Worm (Caenorhabditis elegans) whole organism, L2 larva: ENCODE data around the gene ZK632.10.

Experiments
- C34F6.9 ChIP-seq: fragments of 150-350 bp; optimal IDR thresholded peaks from 2 replicates; lab custom pipeline; 2014; ENCODE audit warnings: missing biosample characterization, missing genetic modification characterization
- F13H6.1 ChIP-seq: sonication (generic microtip); optimal IDR thresholded peaks from 2 replicates; lab custom pipeline; 2016; ENCODE audit warnings: missing genetic modification characterization, missing compliant biosample characterization
- R02D3.7 ChIP-seq: fragments of 150-350 bp; optimal IDR thresholded peaks from 2 replicates; lab custom pipeline; 2014; ENCODE audit warnings: missing biosample characterization, missing genetic modification characterization
- Y55F3AM.14 ChIP-seq: fragments of 200-800 bp; sonication (Bioruptor generic); optimal IDR thresholded peaks from 2 replicates; lab custom pipeline; 2018; ENCODE audit warnings: mild to moderate bottlenecking, missing genetic modification characterization, missing compliant biosample characterization
- ZK546.5 ChIP-seq: sonication (generic microtip); optimal IDR thresholded peaks from 2 replicates; lab custom pipeline; 2017; ENCODE audit warnings: missing biosample characterization, missing genetic modification characterization
- alr-1 ChIP-seq: fragments of 150-350 bp; optimal IDR thresholded peaks from 2 replicates; lab custom pipeline; 2014; ENCODE audit warnings: missing biosample characterization, missing genetic modification characterization
- aly-2 ChIP-seq: fragments of 150-350 bp; optimal IDR thresholded peaks from 2 replicates; lab custom pipeline; 2014; ENCODE audit warnings: missing biosample characterization, missing genetic modification characterization
- ama-1 ChIP-seq: fragments of 150-350 bp; optimal IDR thresholded peaks from 2 replicates; lab custom pipeline; 2018; ENCODE audit warnings: inconsistent platforms
- blmp-1 ChIP-seq: sonication (generic microtip); optimal IDR thresholded peaks from 2 replicates; lab custom pipeline; 2017; ENCODE audit warnings: missing genetic modification characterization, mild to moderate bottlenecking, missing compliant biosample characterization, antibody characterized with exemption, moderate library complexity; ENCODE audit not compliant: insufficient read depth
- ceh-16 ChIP-seq: fragments of 150-350 bp; optimal IDR thresholded peaks from 2 replicates; lab custom pipeline; 2014; ENCODE audit warnings: missing biosample characterization, missing genetic modification characterization
- ceh-82 ChIP-seq: fragments of 150-350 bp; optimal IDR thresholded peaks from 2 replicates; lab custom pipeline; 2014; ENCODE audit warnings: missing biosample characterization, missing genetic modification characterization
- crh-2 ChIP-seq: sonication (generic microtip); optimal IDR thresholded peaks from 2 replicates; lab custom pipeline; 2017; ENCODE audit warnings: missing biosample characterization, missing genetic modification characterization
- dmd-4 ChIP-seq: sonication (generic microtip); optimal IDR thresholded peaks from 2 replicates; lab custom pipeline; 2017; ENCODE audit warnings: missing biosample characterization, missing genetic modification characterization
- egl-27 ChIP-seq: sonication (generic microtip); optimal IDR thresholded peaks from 3 replicates; lab custom pipeline; 2017; ENCODE audit warnings: missing biosample characterization, missing genetic modification reagents, missing genetic modification characterization
- elt-1 ChIP-seq: fragments of 150-350 bp; optimal IDR thresholded peaks from 2 replicates; lab custom pipeline; 2014; ENCODE audit warnings: missing biosample characterization, missing genetic modification characterization
- elt-3 ChIP-seq: sonication (generic microtip); optimal IDR thresholded peaks from 2 replicates; lab custom pipeline; 2017; ENCODE audit warnings: missing biosample characterization, missing genetic modification characterization
- fos-1 ChIP-seq: fragments of 150-350 bp; optimal IDR thresholded peaks from 2 replicates; lab custom pipeline; 2014; ENCODE audit warnings: missing biosample characterization, missing genetic modification characterization
- gmeb-1 ChIP-seq: fragments of 150-350 bp; optimal IDR thresholded peaks from 2 replicates; lab custom pipeline; 2014; ENCODE audit warnings: missing biosample characterization, missing genetic modification characterization
- lin-11 ChIP-seq: fragments of 150-350 bp; sonication (generic microtip); optimal IDR thresholded peaks from 2 replicates; lab custom pipeline; 2014; ENCODE audit warnings: missing biosample characterization, missing genetic modification characterization, inconsistent platforms, mixed read lengths
- lin-13 ChIP-seq: fragments of 150-350 bp; optimal IDR thresholded peaks from 2 replicates; lab custom pipeline; 2014; ENCODE audit warnings: missing biosample characterization, missing genetic modification reagents, missing genetic modification characterization
- lin-39 ChIP-seq: fragments of 150-350 bp; optimal IDR thresholded peaks from 2 replicates; lab custom pipeline; 2014; ENCODE audit warnings: missing biosample characterization, missing genetic modification reagents, missing genetic modification characterization
- lsy-2 ChIP-seq, 2 experiments: fragments of 150-350 bp in 1 of 2; sonication (generic microtip) in 1 of 2; optimal IDR thresholded peaks; 2 replicates each; lab custom pipeline; 2014 to 2017; ENCODE audit warnings: missing biosample characterization in 2 of 2, missing genetic modification characterization in 2 of 2
- mab-5 ChIP-seq: fragments of 150-350 bp; optimal IDR thresholded peaks from 2 replicates; lab custom pipeline; 2014; ENCODE audit warnings: missing biosample characterization, missing genetic modification characterization
- mbf-1 ChIP-seq: sonication (generic microtip); optimal IDR thresholded peaks from 2 replicates; lab custom pipeline; 2017; ENCODE audit warnings: missing biosample characterization, missing genetic modification characterization
- mdl-1 ChIP-seq, 2 experiments: fragments of 150-350 bp in 1 of 2; sonication (generic microtip) in 1 of 2; optimal IDR thresholded peaks; 2 replicates each; lab custom pipeline; 2017; ENCODE audit warnings: missing biosample characterization in 2 of 2, missing genetic modification characterization in 2 of 2
- nhr-10 ChIP-seq: sonication (generic microtip); optimal IDR thresholded peaks from 2 replicates; lab custom pipeline; 2017; ENCODE audit warnings: missing biosample characterization, missing genetic modification characterization
- nhr-11 ChIP-seq: fragments of 150-350 bp; optimal IDR thresholded peaks from 2 replicates; lab custom pipeline; 2014; ENCODE audit warnings: missing biosample characterization, missing genetic modification characterization
- nhr-12 ChIP-seq: fragments of 150-350 bp; optimal IDR thresholded peaks from 2 replicates; lab custom pipeline; 2014; ENCODE audit warnings: missing biosample characterization, missing genetic modification characterization
- nhr-129 ChIP-seq: fragments of 150-350 bp; optimal IDR thresholded peaks from 2 replicates; lab custom pipeline; 2014; ENCODE audit warnings: missing biosample characterization, missing genetic modification characterization
- nhr-21 ChIP-seq: fragments of 150-350 bp; optimal IDR thresholded peaks from 2 replicates; lab custom pipeline; 2014; ENCODE audit warnings: missing biosample characterization, missing genetic modification characterization
- nhr-23 ChIP-seq: fragments of 150-350 bp; optimal IDR thresholded peaks from 2 replicates; lab custom pipeline; 2014; ENCODE audit warnings: missing biosample characterization, missing genetic modification reagents, missing genetic modification characterization
- nhr-237 ChIP-seq: fragments of 150-350 bp; optimal IDR thresholded peaks from 2 replicates; lab custom pipeline; 2014; ENCODE audit warnings: missing biosample characterization, missing genetic modification characterization
- nhr-25 ChIP-seq: fragments of 150-350 bp; sonication (generic microtip); optimal IDR thresholded peaks from 3 replicates; lab custom pipeline; 2014; ENCODE audit warnings: missing biosample characterization, missing genetic modification characterization
- nhr-6 ChIP-seq: fragments of 150-350 bp; optimal IDR thresholded peaks from 2 replicates; lab custom pipeline; 2014; ENCODE audit warnings: missing biosample characterization, missing genetic modification characterization
- nhr-77 ChIP-seq: fragments of 150-350 bp; optimal IDR thresholded peaks from 2 replicates; lab custom pipeline; 2014; ENCODE audit warnings: missing biosample characterization, missing genetic modification characterization
- peb-1 ChIP-seq: fragments of 150-350 bp; optimal IDR thresholded peaks from 2 replicates; lab custom pipeline; 2014; ENCODE audit warnings: missing biosample characterization, missing genetic modification characterization
- sem-4 ChIP-seq: fragments of 150-350 bp; optimal IDR thresholded peaks from 2 replicates; lab custom pipeline; 2014; ENCODE audit warnings: missing biosample characterization, missing genetic modification reagents, missing genetic modification characterization
- skn-1 ChIP-seq: sonication (generic microtip); optimal IDR thresholded peaks from 2 replicates; lab custom pipeline; 2017; ENCODE audit warnings: missing biosample characterization, missing genetic modification characterization
- sma-3 ChIP-seq: sonication (generic microtip); optimal IDR thresholded peaks from 2 replicates; lab custom pipeline; 2016; ENCODE audit warnings: missing genetic modification reagents, missing genetic modification characterization, missing compliant biosample characterization
- sma-9 ChIP-seq, 2 experiments: fragments of 150-350 bp in 1 of 2; sonication (generic microtip) in 1 of 2; optimal IDR thresholded peaks; 2 replicates each; lab custom pipeline; 2014 to 2016; ENCODE audit warnings: missing genetic modification characterization in 2 of 2, mild to moderate bottlenecking in 1 of 2, missing biosample characterization in 1 of 2, missing compliant biosample characterization in 1 of 2, missing genetic modification reagents in 1 of 2, moderate library complexity in 1 of 2
- snpc-4 ChIP-seq: fragments of 150-350 bp; optimal IDR thresholded peaks from 2 replicates; lab custom pipeline; 2014; ENCODE audit warnings: missing biosample characterization, missing genetic modification characterization
- unc-39 ChIP-seq: fragments of 150-350 bp; optimal IDR thresholded peaks from 2 replicates; lab custom pipeline; 2014; ENCODE audit warnings: missing biosample characterization, missing genetic modification characterization
- unc-55 ChIP-seq: fragments of 150-350 bp; sonication (generic microtip); optimal IDR thresholded peaks from 3 replicates; lab custom pipeline; 2014; ENCODE audit warnings: missing biosample characterization, missing genetic modification reagents, missing genetic modification characterization
- unc-62 ChIP-seq: fragments of 150-350 bp; optimal IDR thresholded peaks from 2 replicates; lab custom pipeline; 2014; ENCODE audit warnings: missing biosample characterization, missing genetic modification reagents, missing genetic modification characterization
- zag-1 ChIP-seq: fragments of 150-350 bp; optimal IDR thresholded peaks from 2 replicates; lab custom pipeline; 2014; ENCODE audit warnings: missing biosample characterization, missing genetic modification characterization
- ztf-1 ChIP-seq: fragments of 200-800 bp; sonication (Bioruptor generic); conservative IDR thresholded peaks from 2 replicates; pipeline ENCODE4 v1.3.6; 2022; ENCODE audit warnings: missing genetic modification characterization, missing compliant biosample characterization
- ztf-11 ChIP-seq: sonication (generic microtip); optimal IDR thresholded peaks from 2 replicates; lab custom pipeline; 2017; ENCODE audit warnings: missing biosample characterization, missing genetic modification characterization
- ztf-4 ChIP-seq: fragments of 150-350 bp; optimal IDR thresholded peaks from 2 replicates; lab custom pipeline; 2014; ENCODE audit warnings: missing biosample characterization, missing genetic modification characterization

ZK632.10 gene

DNA sequence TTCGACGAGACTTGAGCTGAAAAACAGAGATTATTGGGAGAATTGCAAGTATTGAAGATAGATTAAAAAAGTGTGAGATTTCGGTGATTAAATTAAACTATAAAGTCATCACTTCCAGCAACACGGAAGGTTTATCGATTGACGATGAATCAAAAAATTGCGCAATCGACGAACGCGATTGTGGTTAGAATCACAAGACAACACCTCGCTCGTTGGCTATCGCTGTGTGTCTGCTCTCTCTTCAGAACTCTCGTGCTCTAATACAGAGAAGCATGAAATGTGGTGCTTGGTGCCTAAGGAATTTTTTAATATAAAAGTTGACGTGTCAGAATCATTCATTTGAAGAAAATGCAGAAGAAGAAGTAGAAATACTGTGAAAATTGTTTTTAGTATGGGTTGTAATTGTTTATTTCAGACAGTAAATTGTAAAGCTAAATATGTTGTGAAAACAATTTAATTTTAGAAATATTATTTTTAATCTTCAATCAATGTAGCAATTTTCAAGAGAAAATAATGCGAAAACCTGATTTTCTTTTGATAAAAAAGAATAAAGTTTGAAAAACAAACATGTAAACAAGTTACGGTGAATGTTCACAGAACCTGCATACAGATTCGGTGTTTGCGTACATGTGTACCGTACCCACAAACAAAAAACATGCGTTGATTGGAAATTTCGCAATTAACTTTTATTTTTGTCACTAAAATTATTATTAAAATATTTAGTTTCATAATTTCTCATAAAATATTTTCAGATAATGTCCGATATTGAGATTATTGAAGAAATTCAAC is at the start of gene ZK632.10, which contains the start of gene ZK632.11:
TSS of gene ZK632.10 (minus strand) at position 560 of the 789 bp plus-strand sequence.
TSS of gene ZK632.11 (plus strand) at position 753 of the 789 bp plus-strand sequence.
- TF ChIP-seq sem-4 (tag; lab: Kevin White, UChicago) (no peak), nhr-6 (tag; lab: Kevin White, UChicago) (no peak), mab-5 (no peak), dmd-4 (tag; lab: Kevin White, UChicago) (no peak), R02D3.7 (tag; lab: Kevin White, UChicago) (no peak), ama-1 (lab: Kevin White, UChicago) (no peak), nhr-23 (tag; lab: Kevin White, UChicago) (no peak), aly-2 (no peak), ztf-11 (tag; lab: Kevin White, UChicago) (no peak), lsy-2 (tag; optimal IDR thresholded peaks at IDR 0.05; lab: Kevin White, UChicago) (peak; percentile 86 to 99), snpc-4 (tag; lab: Kevin White, UChicago) (no peak), peb-1 (no peak), ceh-82 (no peak), F13H6.1 (tag; lab: Kevin White, UChicago) (no peak), lin-13 (GFP tag; lab: Kevin White, UChicago) (peak; percentile 61), nhr-21 (no peak), unc-62 (GFP tag; lab: Kevin White, UChicago) (no peak), unc-39 (tag; lab: Kevin White, UChicago) (no peak), ztf-4 (tag; lab: Kevin White, UChicago) (peak; percentile 16), alr-1 (no peak), gmeb-1 (tag; lab: Kevin White, UChicago) (peak; percentile 25), elt-1 (no peak), nhr-11 (tag; lab: Kevin White, UChicago) (no peak), skn-1 (tag; lab: Kevin White, UChicago) (no peak), mbf-1 (tag; lab: Kevin White, UChicago) (no peak), egl-27 (tag; lab: Kevin White, UChicago) (peak; percentile 7), C34F6.9 (tag; lab: Kevin White, UChicago) (peak; percentile 81), nhr-25 (tag; lab: Kevin White, UChicago) (peak; percentile 9), nhr-237 (tag; lab: Kevin White, UChicago) (no peak), nhr-10 (tag; lab: Kevin White, UChicago) (no peak), nhr-77 (no peak), blmp-1 (no peak), elt-3 (no peak), ZK546.5 (tag; lab: Kevin White, UChicago) (no peak), nhr-12 (no peak), sma-3 (peak; percentile 36), nhr-129 (peak; percentile 44), ztf-1 (no peak), lin-39 (tag; lab: Kevin White, UChicago) (no peak), lin-11 (no peak), zag-1 (tag; lab: Kevin White, UChicago) (no peak), mdl-1 (tag; optimal IDR thresholded peaks at IDR 0.05; lab: Kevin White, UChicago) (no peak), unc-55 (GFP tag; lab: Kevin White, UChicago) (peak; percentile 93), ceh-16 (no peak), Y55F3AM.14 (GFP tag; lab: Kevin White, UChicago) (no peak), sma-9 (GFP tag; optimal IDR thresholded peaks at IDR 0.05; lab: Kevin White, UChicago) (no peak), sma-9 (tag; optimal IDR thresholded peaks at IDR 0.05; lab: Kevin White, UChicago) (no peak), fos-1 (tag; lab: Kevin White, UChicago) (peak; percentile 33), crh-2 (tag; lab: Kevin White, UChicago) (peak; percentile 30)
